Worm (Caenorhabditis elegans) whole organism, early embryonic: ENCODE data around the gene C14A4.9.

Experiments used
- F13C5.2 ChIP-seq: sonication (generic microtip); optimal IDR thresholded peaks from 2 replicates; lab custom pipeline; 2017; ENCODE audit warnings: mild to moderate bottlenecking, missing genetic modification characterization, inconsistent platforms, missing compliant biosample characterization
- ama-1 ChIP-seq: fragments of 150-350 bp; optimal IDR thresholded peaks from 2 replicates; lab custom pipeline; 2014
- ceh-13 ChIP-seq: fragments of 200-800 bp; sonication (Bioruptor generic); optimal IDR thresholded peaks from 2 replicates; lab custom pipeline; 2018; ENCODE audit warnings: mild to moderate bottlenecking, missing genetic modification characterization, missing compliant biosample characterization
- ets-7 ChIP-seq: sonication (generic microtip); optimal IDR thresholded peaks from 2 replicates; lab custom pipeline; 2016; ENCODE audit warnings: missing genotype, missing genetic modification characterization, missing compliant biosample characterization
- flt-1 ChIP-seq: fragments of 200-800 bp; sonication (Bioruptor generic); IDR thresholded peaks from 2 replicates; pipeline ENCODE4 v1.3.6; 2022; ENCODE audit warnings: missing genetic modification characterization, missing compliant biosample characterization
- hmbx-1 ChIP-seq: sonication (generic microtip); optimal IDR thresholded peaks from 2 replicates; lab custom pipeline; 2016; ENCODE audit warnings: mild to moderate bottlenecking, missing genetic modification characterization, missing compliant biosample characterization
- hnd-1 ChIP-seq: sonication (generic microtip); optimal IDR thresholded peaks from 2 replicates; lab custom pipeline; 2016; ENCODE audit warnings: missing genetic modification characterization, missing compliant biosample characterization
- sea-1 ChIP-seq: fragments of 200-800 bp; sonication (Bioruptor generic); conservative IDR thresholded peaks from 2 replicates; pipeline ENCODE4 v1.3.6; 2022; ENCODE audit warnings: missing genetic modification characterization, missing compliant biosample characterization
- tbx-11 ChIP-seq: fragments of 200-800 bp; sonication (Bioruptor generic); IDR thresholded peaks from 2 replicates; pipeline ENCODE4 v1.3.6; 2022; ENCODE audit warnings: missing genetic modification characterization, missing compliant biosample characterization
- tbx-37 ChIP-seq: fragments of 200-800 bp; sonication (Bioruptor generic); conservative IDR thresholded peaks from 2 replicates; pipeline ENCODE4 v1.3.6; 2022; ENCODE audit warnings: missing genetic modification reagents, missing genetic modification characterization, missing compliant biosample characterization
- tra-4 ChIP-seq: sonication (generic microtip); optimal IDR thresholded peaks from 2 replicates; lab custom pipeline; 2017; ENCODE audit warnings: missing genetic modification characterization, missing compliant biosample characterization

ce11 chrII:10554046-10554399 lies 45.1 kb upstream of the C14A4.9 start:
- TF ChIP-seq ama-1 (lab: Kevin White, UChicago) (no peak), tra-4 (tag; lab: Kevin White, UChicago) (no peak), tbx-37 (GFP tag; lab: Robert Waterston, UW) (no peak), ceh-13 (GFP tag; lab: Kevin White, UChicago) (no peak), flt-1 (no peak), ets-7 (tag; lab: Kevin White, UChicago) (no peak), hnd-1 (tag; lab: Kevin White, UChicago) (no peak), sea-1 (GFP tag; lab: Robert Waterston, UW) (no peak), hmbx-1 (tag; lab: Kevin White, UChicago) (no peak), tbx-11 (GFP tag; lab: Robert Waterston, UW) (no peak), F13C5.2 (no peak)
